Worm (Caenorhabditis elegans) whole organism, L1 larva: ENCODE data around the gene zip-1.

Experiments
- C34B4.2 ChIP-seq: sonication (generic microtip); optimal IDR thresholded peaks from 2 replicates; lab custom pipeline; 2017; ENCODE audit warnings: mild to moderate bottlenecking, missing genetic modification characterization, missing compliant biosample characterization
- F16B12.6 ChIP-seq: fragments of 150-350 bp; optimal IDR thresholded peaks from 2 replicates; lab custom pipeline; 2014; ENCODE audit warnings: missing biosample characterization, missing genetic modification characterization
- aha-1 ChIP-seq: fragments of 150-350 bp; optimal IDR thresholded peaks from 2 replicates; lab custom pipeline; 2014; ENCODE audit warnings: missing biosample characterization, missing genetic modification characterization
- aly-2 ChIP-seq: fragments of 150-350 bp; optimal IDR thresholded peaks from 2 replicates; lab custom pipeline; 2014; ENCODE audit warnings: missing biosample characterization, missing genetic modification characterization
- ama-1 ChIP-seq: fragments of 150-350 bp; optimal IDR thresholded peaks from 2 replicates; lab custom pipeline; 2014
- ceh-63 ChIP-seq: fragments of 200-800 bp; sonication (Bioruptor generic); optimal IDR thresholded peaks from 2 replicates; lab custom pipeline; 2018; ENCODE audit warnings: mild to moderate bottlenecking, missing genetic modification characterization, missing compliant biosample characterization
- ceh-82 ChIP-seq, 3 experiments: fragments of 150-350 bp in 1 of 3; sonication (generic microtip) in 2 of 3; optimal IDR thresholded peaks; 2 replicates each; lab custom pipeline; 2014 to 2017; ENCODE audit warnings: missing biosample characterization in 3 of 3, missing genetic modification characterization in 3 of 3
- ceh-88 ChIP-seq: fragments of 200-800 bp; sonication (Bioruptor generic); IDR thresholded peaks from 2 replicates; pipeline ENCODE4 v1.3.6; 2022; ENCODE audit warnings: missing genetic modification characterization, missing compliant biosample characterization
- ceh-90 ChIP-seq: sonication (generic microtip); optimal IDR thresholded peaks from 2 replicates; lab custom pipeline; 2016; ENCODE audit warnings: missing genetic modification characterization, missing compliant biosample characterization
- dpl-1 ChIP-seq, 3 experiments: fragments of 150-350 bp in 2 of 3; sonication (generic microtip) in 1 of 3; optimal IDR thresholded peaks; 2 replicates each; lab custom pipeline; 2014 to 2017; ENCODE audit warnings: missing biosample characterization in 3 of 3, missing genetic modification characterization in 3 of 3, missing genetic modification reagents in 3 of 3
- dsc-1 ChIP-seq: sonication (generic microtip); optimal IDR thresholded peaks from 2 replicates; lab custom pipeline; 2016; ENCODE audit warnings: mild to moderate bottlenecking, missing genetic modification characterization, missing compliant biosample characterization
- efl-1 ChIP-seq, 4 experiments: fragments of 150-350 bp; optimal IDR thresholded peaks in 3 of 4; peaks in 1 of 4; 1 replicate in 1 of 4; 2 replicates in 3 of 4; lab custom pipeline; 2014; ENCODE audit warnings: missing biosample characterization in 2 of 4, missing genetic modification characterization in 2 of 4, missing genetic modification reagents in 2 of 4
- efl-3 ChIP-seq: fragments of 200-800 bp; sonication (Bioruptor generic); optimal IDR thresholded peaks from 2 replicates; lab custom pipeline; 2018; ENCODE audit warnings: mild to moderate bottlenecking, missing genetic modification characterization, missing compliant biosample characterization
- egl-27 ChIP-seq, 2 experiments: fragments of 150-350 bp in 1 of 2; sonication (generic microtip); optimal IDR thresholded peaks; 3 replicates each; lab custom pipeline; 2017 to 2018; ENCODE audit warnings: missing biosample characterization in 2 of 2, missing genetic modification characterization in 2 of 2, missing genetic modification reagents in 2 of 2
- elt-2 ChIP-seq: sonication (generic microtip); optimal IDR thresholded peaks from 2 replicates; lab custom pipeline; 2016; ENCODE audit warnings: missing genetic modification characterization, mild to moderate bottlenecking, inconsistent platforms, missing compliant biosample characterization, missing genetic modification reagents
- elt-3 ChIP-seq, 6 experiments: fragments of 150-350 bp in 1 of 6; sonication (generic microtip); optimal IDR thresholded peaks; 2 replicates each; lab custom pipeline; 2017 to 2018; ENCODE audit warnings: missing biosample characterization in 6 of 6, missing genetic modification characterization in 6 of 6, inconsistent platforms in 1 of 6
- fkh-10 ChIP-seq: sonication (generic microtip); optimal IDR thresholded peaks from 2 replicates; lab custom pipeline; 2017; ENCODE audit warnings: missing biosample characterization, missing genetic modification reagents, missing genetic modification characterization
- fkh-4 ChIP-seq: sonication (generic microtip); optimal IDR thresholded peaks from 2 replicates; lab custom pipeline; 2016; ENCODE audit warnings: missing compliant biosample characterization, missing genetic modification characterization, borderline replicate concordance
- grh-1 ChIP-seq: fragments of 200-800 bp; sonication (Bioruptor generic); IDR thresholded peaks from 2 replicates; pipeline ENCODE4 v1.3.6; 2022; ENCODE audit warnings: missing genetic modification reagents, missing genetic modification characterization, missing compliant biosample characterization
- hlh-17 ChIP-seq: fragments of 200-800 bp; sonication (Bioruptor generic); optimal IDR thresholded peaks from 2 replicates; lab custom pipeline; 2018; ENCODE audit warnings: missing genetic modification characterization, mild to moderate bottlenecking, missing compliant biosample characterization, moderate library complexity, borderline replicate concordance
- hpl-2 ChIP-seq: fragments of 150-350 bp; optimal IDR thresholded peaks from 2 replicates; lab custom pipeline; 2014; ENCODE audit warnings: missing biosample characterization, missing genetic modification reagents, missing genetic modification characterization
- irx-1 ChIP-seq: sonication (generic microtip); optimal IDR thresholded peaks from 2 replicates; lab custom pipeline; 2016; ENCODE audit warnings: missing genetic modification characterization, missing compliant biosample characterization
- isw-1 ChIP-seq: fragments of 200-800 bp; sonication (Bioruptor generic); IDR thresholded peaks from 2 replicates; pipeline ENCODE4 v1.3.6; 2022; ENCODE audit warnings: missing genetic modification characterization, missing compliant biosample characterization
- jun-1 ChIP-seq: fragments of 150-350 bp; optimal IDR thresholded peaks from 2 replicates; lab custom pipeline; 2014; ENCODE audit warnings: missing biosample characterization, missing genetic modification reagents, missing genetic modification characterization
- lin-13 ChIP-seq: fragments of 150-350 bp; optimal IDR thresholded peaks from 2 replicates; lab custom pipeline; 2014; ENCODE audit warnings: missing biosample characterization, missing genetic modification reagents, missing genetic modification characterization
- lin-39 ChIP-seq: fragments of 150-350 bp; optimal IDR thresholded peaks from 2 replicates; lab custom pipeline; 2014; ENCODE audit warnings: missing biosample characterization, missing genetic modification reagents, missing genetic modification characterization
- lir-3 ChIP-seq: sonication (generic microtip); optimal IDR thresholded peaks from 2 replicates; lab custom pipeline; 2016; ENCODE audit warnings: mild to moderate bottlenecking, missing genetic modification characterization, moderate library complexity, missing compliant biosample characterization; ENCODE audit not compliant: poor library complexity
- lsy-2 ChIP-seq, 2 experiments: fragments of 150-350 bp; optimal IDR thresholded peaks; 2 replicates each; lab custom pipeline; 2014; ENCODE audit warnings: missing biosample characterization in 2 of 2, missing genetic modification characterization in 2 of 2
- mab-9 ChIP-seq: fragments of 200-800 bp; sonication (Bioruptor generic); IDR thresholded peaks from 2 replicates; pipeline ENCODE4 v1.3.6; 2022; ENCODE audit warnings: missing genetic modification reagents, missing genetic modification characterization, missing compliant biosample characterization
- mep-1 ChIP-seq: fragments of 150-350 bp; optimal IDR thresholded peaks from 2 replicates; lab custom pipeline; 2014; ENCODE audit warnings: missing biosample characterization, missing genetic modification characterization
- nhr-11 ChIP-seq: fragments of 150-350 bp; optimal IDR thresholded peaks from 2 replicates; lab custom pipeline; 2014; ENCODE audit warnings: missing biosample characterization, missing genetic modification characterization
- nhr-12 ChIP-seq: sonication (generic microtip); optimal IDR thresholded peaks from 2 replicates; lab custom pipeline; 2017; ENCODE audit warnings: missing biosample characterization, missing genetic modification characterization
- nhr-19 ChIP-seq: fragments of 200-800 bp; sonication (Bioruptor generic); conservative IDR thresholded peaks from 2 replicates; pipeline ENCODE4 v1.3.6; 2022; ENCODE audit warnings: missing genetic modification characterization, missing compliant biosample characterization
- nhr-20 ChIP-seq: sonication (generic microtip); optimal IDR thresholded peaks from 2 replicates; lab custom pipeline; 2016; ENCODE audit warnings: mild to moderate bottlenecking, missing genetic modification characterization, missing compliant biosample characterization
- nhr-237 ChIP-seq: fragments of 150-350 bp; optimal IDR thresholded peaks from 2 replicates; lab custom pipeline; 2014; ENCODE audit warnings: missing biosample characterization, missing genetic modification characterization
- nhr-28 ChIP-seq: fragments of 150-350 bp; optimal IDR thresholded peaks from 2 replicates; lab custom pipeline; 2014; ENCODE audit warnings: missing biosample characterization, missing genetic modification characterization
- nhr-84 ChIP-seq: sonication (generic microtip); optimal IDR thresholded peaks from 2 replicates; lab custom pipeline; 2017; ENCODE audit warnings: missing biosample characterization, missing genetic modification characterization
- nhr-85 ChIP-seq: sonication (generic microtip); peaks from one replicate; lab custom pipeline; 2016; ENCODE audit warnings: missing genetic modification characterization, inconsistent platforms, missing compliant biosample characterization
- pag-3 ChIP-seq: sonication (generic microtip); optimal IDR thresholded peaks from 2 replicates; lab custom pipeline; 2017; ENCODE audit warnings: missing genetic modification characterization, mild to moderate bottlenecking, missing compliant biosample characterization, antibody characterized with exemption, borderline replicate concordance; ENCODE audit not compliant: insufficient read depth
- rnt-1 ChIP-seq: sonication (generic microtip); optimal IDR thresholded peaks from 2 replicates; lab custom pipeline; 2016; ENCODE audit warnings: mild to moderate bottlenecking, missing genetic modification characterization, moderate library complexity, missing compliant biosample characterization
- snpc-4 ChIP-seq: fragments of 150-350 bp; optimal IDR thresholded peaks from 2 replicates; lab custom pipeline; 2014; ENCODE audit warnings: missing biosample characterization, missing genetic modification characterization
- snu-23 ChIP-seq: sonication (generic microtip); optimal IDR thresholded peaks from 2 replicates; lab custom pipeline; 2016; ENCODE audit warnings: missing genetic modification characterization, missing compliant biosample characterization
- sox-4 ChIP-seq: sonication (generic microtip); optimal IDR thresholded peaks from 2 replicates; lab custom pipeline; 2016; ENCODE audit warnings: missing genetic modification characterization, missing compliant biosample characterization
- tbx-2 ChIP-seq: sonication (generic microtip); optimal IDR thresholded peaks from 2 replicates; lab custom pipeline; 2016; ENCODE audit warnings: missing genetic modification characterization, missing compliant biosample characterization
- unc-62 ChIP-seq: fragments of 150-350 bp; optimal IDR thresholded peaks from 2 replicates; lab custom pipeline; 2014; ENCODE audit warnings: missing biosample characterization, missing genetic modification reagents, missing genetic modification characterization
- unc-86 ChIP-seq: sonication (generic microtip); optimal IDR thresholded peaks from 2 replicates; lab custom pipeline; 2016; ENCODE audit warnings: missing genetic modification characterization, missing compliant biosample characterization
- zag-1 ChIP-seq: fragments of 150-350 bp; optimal IDR thresholded peaks from 2 replicates; lab custom pipeline; 2014; ENCODE audit warnings: missing biosample characterization, missing genetic modification characterization
- zip-4 ChIP-seq: fragments of 200-800 bp; sonication (Bioruptor generic); optimal IDR thresholded peaks from 2 replicates; lab custom pipeline; 2018; ENCODE audit warnings: mild to moderate bottlenecking, missing genetic modification characterization, moderate library complexity, missing compliant biosample characterization
- ztf-4 ChIP-seq: fragments of 150-350 bp; optimal IDR thresholded peaks from 2 replicates; lab custom pipeline; 2014; ENCODE audit warnings: missing biosample characterization, missing genetic modification characterization

Gene zip-1

ce11 chrIII:12367891-12368290 is 34.3 kb downstream of the zip-1 start:
- TF ChIP-seq zip-4 (no peak), rnt-1 (tag; lab: Kevin White, UChicago) (no peak), efl-1 (optimal IDR thresholded peaks at IDR 0.05; lab: Kevin White, UChicago) (no peak), efl-1 (GFP tag; optimal IDR thresholded peaks at IDR 0.05 in 1 of 2; lab: Kevin White, UChicago) (peak in 1 of 2 experiments; percentile 91), mep-1 (tag; lab: Kevin White, UChicago) (no peak), nhr-237 (tag; lab: Kevin White, UChicago) (no peak), grh-1 (no peak), nhr-12 (tag; lab: Kevin White, UChicago) (no peak), egl-27 (tag; optimal IDR thresholded peaks at IDR 0.05; lab: Kevin White, UChicago) (no peak)

ce11 chrIII:12368462-12369306 is 35.1 kb downstream of the zip-1 start, which contains the start of gene his-72:
TSS of gene his-72 (minus strand) at chrIII:12369050.
- TF ChIP-seq ceh-63 (GFP tag; lab: Kevin White, UChicago), result no peak
- TF ChIP-seq aha-1 (tag; lab: Kevin White, UChicago), result no peak
- TF ChIP-seq F16B12.6 (tag; lab: Kevin White, UChicago), result peak; percentile 17
- no peak for TF ChIP-seq sox-4 (tag; lab: Kevin White, UChicago)
- no peak for TF ChIP-seq snpc-4 (tag; lab: Kevin White, UChicago)
- TF ChIP-seq lin-13 (GFP tag; lab: Kevin White, UChicago), result peak; percentile 59
- TF ChIP-seq ceh-88 (GFP tag; lab: Robert Waterston, UW), result 0 out of 2 replicates have a peak, but pooled peaks have one; percentile 17
- TF ChIP-seq pag-3 (tag; lab: Kevin White, UChicago), result no peak
- TF ChIP-seq nhr-84 (tag; lab: Kevin White, UChicago), result no peak
- no peak for TF ChIP-seq fkh-4
- TF ChIP-seq nhr-11 (tag; lab: Kevin White, UChicago), result no peak
- peak; percentile 38; the same call in 1 of the 2 replicates for TF ChIP-seq grh-1
- no peak for TF ChIP-seq aly-2 (tag; lab: Kevin White, UChicago)
- peak; percentile 41 to 62 (median 50) for TF ChIP-seq dpl-1 (GFP tag; optimal IDR thresholded peaks at IDR 0.05; lab: Kevin White, UChicago)
- TF ChIP-seq dsc-1 (tag; lab: Kevin White, UChicago), result peak; percentile 48
- TF ChIP-seq ceh-90, result no peak
- no peak for TF ChIP-seq hpl-2 (GFP tag; lab: Kevin White, UChicago)
- TF ChIP-seq fkh-10 (GFP tag; lab: Kevin White, UChicago), result no peak
- no peak for TF ChIP-seq ama-1 (lab: Kevin White, UChicago)
- TF ChIP-seq ceh-82 (tag; optimal IDR thresholded peaks at IDR 0.05; lab: Kevin White, UChicago), result peak in 2 of 3 experiments; percentile 56 to 75
- TF ChIP-seq unc-62 (GFP tag; lab: Kevin White, UChicago), result no peak
- TF ChIP-seq nhr-28 (tag; lab: Kevin White, UChicago), result no peak
- TF ChIP-seq hlh-17 (GFP tag; lab: Kevin White, UChicago), result no peak
- TF ChIP-seq elt-3 (tag; optimal IDR thresholded peaks at IDR 0.05; lab: Kevin White, UChicago), result peak in 1 of 6 experiments; percentile 2
- peak; percentile 31 for TF ChIP-seq elt-2 (tag; lab: Kevin White, UChicago)
- peak; percentile 41 for TF ChIP-seq nhr-20
- TF ChIP-seq ztf-4 (tag; lab: Kevin White, UChicago), result peak; percentile 67
- peak; percentile 36 for TF ChIP-seq isw-1 (GFP tag; lab: Robert Waterston, UW)
- TF ChIP-seq C34B4.2 (tag; lab: Kevin White, UChicago), result no peak
- TF ChIP-seq rnt-1 (tag; lab: Kevin White, UChicago), result peak; percentile 51
- TF ChIP-seq lir-3, result peak; percentile 13
- peak; percentile 33 for TF ChIP-seq snu-23 (GFP tag; lab: Kevin White, UChicago)
- TF ChIP-seq nhr-19 (GFP tag; lab: Robert Waterston, UW), result peak; percentile 64
- TF ChIP-seq efl-3 (GFP tag; lab: Kevin White, UChicago), result no peak
- no peak for TF ChIP-seq irx-1 (tag; lab: Kevin White, UChicago)
- 0 out of 2 replicates have a peak, but pooled peaks have one; percentile 33 for TF ChIP-seq mab-9
- no peak for TF ChIP-seq zag-1
- peak; percentile 6 for TF ChIP-seq jun-1 (tag; lab: Kevin White, UChicago)
- no peak for TF ChIP-seq lin-39 (tag; lab: Kevin White, UChicago)
- peak; percentile 47 to 53 for TF ChIP-seq lsy-2 (tag; optimal IDR thresholded peaks at IDR 0.05; lab: Kevin White, UChicago)
- peak; percentile 48 for TF ChIP-seq tbx-2 (tag; lab: Kevin White, UChicago)
- TF ChIP-seq unc-86 (tag; lab: Kevin White, UChicago), result peak; percentile 54
- TF ChIP-seq nhr-85 (tag; lab: Kevin White, UChicago), result peak; percentile 80
